Worm (Caenorhabditis elegans): Measurements from ENCODE around the gene Y19D2B.1.

- TF ChIP-seq dao-5 (tag; optimal IDR thresholded peaks at IDR 0.05) (no peak), him-1 (tag; optimal IDR thresholded peaks at IDR 0.05) (no peak)
Measured at ce11 chrII:10925804-10926570, 3.2 kb upstream of the Y19D2B.1 start, which contains the start of gene metr-1.

Data from whole organism, L4/young adult.